Worm (Caenorhabditis elegans) whole organism, late embryonic: ENCODE data around the gene tomm-70.
A peak's percentile ranks its signal among the peaks of the same experiment; 100 is the strongest.

Experiments
- C08G9.2 ChIP-seq: sonication (generic microtip); optimal IDR thresholded peaks from 2 replicates; lab custom pipeline; 2016; ENCODE audit warnings: mild to moderate bottlenecking, missing genetic modification characterization, moderate library complexity, missing compliant biosample characterization
- C38D4.7 ChIP-seq: fragments of 200-800 bp; sonication (Bioruptor generic); optimal IDR thresholded peaks from 2 replicates; lab custom pipeline; 2018; ENCODE audit warnings: mild to moderate bottlenecking, missing genetic modification characterization, moderate library complexity, missing compliant biosample characterization
- K09A11.1 ChIP-seq: sonication (generic microtip); optimal IDR thresholded peaks from 2 replicates; lab custom pipeline; 2017; ENCODE audit warnings: antibody characterized with exemption, mild to moderate bottlenecking, missing genetic modification characterization, missing compliant biosample characterization; ENCODE audit not compliant: insufficient read depth
- ceh-14 ChIP-seq: sonication (generic microtip); optimal IDR thresholded peaks from 2 replicates; lab custom pipeline; 2016; ENCODE audit warnings: missing genotype, missing genetic modification characterization, missing compliant biosample characterization
- ceh-18 ChIP-seq: sonication (generic microtip); optimal IDR thresholded peaks from 2 replicates; lab custom pipeline; 2016; ENCODE audit warnings: missing genetic modification characterization, missing compliant biosample characterization
- ceh-19 ChIP-seq: fragments of 200-800 bp; sonication (Bioruptor generic); optimal IDR thresholded peaks from 2 replicates; lab custom pipeline; 2018; ENCODE audit warnings: mild to moderate bottlenecking, missing genetic modification characterization, missing compliant biosample characterization
- ceh-2 ChIP-seq: sonication (generic microtip); optimal IDR thresholded peaks from 2 replicates; lab custom pipeline; 2016; ENCODE audit warnings: missing genotype, missing genetic modification characterization, missing compliant biosample characterization
- ceh-24 ChIP-seq: sonication (generic microtip); optimal IDR thresholded peaks from 2 replicates; lab custom pipeline; 2016; ENCODE audit warnings: mild to moderate bottlenecking, missing genetic modification characterization, missing compliant biosample characterization
- ceh-30 ChIP-seq: fragments of 150-350 bp; optimal IDR thresholded peaks from 2 replicates; lab custom pipeline; 2014; ENCODE audit warnings: missing biosample characterization, missing genetic modification characterization
- ceh-31 ChIP-seq: sonication (generic microtip); optimal IDR thresholded peaks from 2 replicates; lab custom pipeline; 2016; ENCODE audit warnings: missing genetic modification characterization, missing compliant biosample characterization
- ceh-34 ChIP-seq: sonication (generic microtip); optimal IDR thresholded peaks from 2 replicates; lab custom pipeline; 2016; ENCODE audit warnings: mild to moderate bottlenecking, missing genetic modification characterization, missing compliant biosample characterization
- che-1 ChIP-seq: sonication (generic microtip); optimal IDR thresholded peaks from 2 replicates; lab custom pipeline; 2016; ENCODE audit warnings: mild to moderate bottlenecking, missing genetic modification characterization, missing compliant biosample characterization
- dmd-4 ChIP-seq: sonication (generic microtip); optimal IDR thresholded peaks from 2 replicates; lab custom pipeline; 2016; ENCODE audit warnings: borderline replicate concordance, missing genetic modification characterization, missing compliant biosample characterization
- dve-1 ChIP-seq: sonication (generic microtip); optimal IDR thresholded peaks from 2 replicates; lab custom pipeline; 2017; ENCODE audit warnings: antibody characterized with exemption, mild to moderate bottlenecking, missing genetic modification characterization, missing compliant biosample characterization
- elt-2 ChIP-seq: sonication (generic microtip); optimal IDR thresholded peaks from 2 replicates; lab custom pipeline; 2016; ENCODE audit warnings: missing genetic modification reagents, missing genetic modification characterization, missing compliant biosample characterization
- fax-1 ChIP-seq: sonication (generic microtip); optimal IDR thresholded peaks from 2 replicates; lab custom pipeline; 2016; ENCODE audit warnings: missing genotype, missing genetic modification characterization, missing compliant biosample characterization
- fkh-6 ChIP-seq: sonication (generic microtip); optimal IDR thresholded peaks from 2 replicates; lab custom pipeline; 2016; ENCODE audit warnings: missing genetic modification characterization, missing compliant biosample characterization
- hlh-30 ChIP-seq: sonication (generic microtip); optimal IDR thresholded peaks from 2 replicates; lab custom pipeline; 2017; ENCODE audit warnings: antibody characterized with exemption, missing genetic modification characterization, missing compliant biosample characterization; ENCODE audit not compliant: insufficient read depth
- hlh-8 ChIP-seq: sonication (generic microtip); optimal IDR thresholded peaks from 2 replicates; lab custom pipeline; 2016; ENCODE audit warnings: missing genotype, missing genetic modification characterization, missing compliant biosample characterization
- madf-2 ChIP-seq: sonication (generic microtip); optimal IDR thresholded peaks from 2 replicates; lab custom pipeline; 2017; ENCODE audit warnings: missing genetic modification characterization, missing compliant biosample characterization
- mec-3 ChIP-seq: sonication (generic microtip); optimal IDR thresholded peaks from 2 replicates; lab custom pipeline; 2016; ENCODE audit warnings: borderline replicate concordance, missing genetic modification characterization, missing compliant biosample characterization
- nfya-1 ChIP-seq: sonication (generic microtip); optimal IDR thresholded peaks from 2 replicates; lab custom pipeline; 2017; ENCODE audit warnings: missing genetic modification characterization, mild to moderate bottlenecking, missing compliant biosample characterization, antibody characterized with exemption, moderate library complexity
- nhr-11 ChIP-seq: fragments of 150-350 bp; optimal IDR thresholded peaks from 2 replicates; lab custom pipeline; 2014; ENCODE audit warnings: missing biosample characterization, missing genetic modification characterization
- nhr-232 ChIP-seq: sonication (generic microtip); optimal IDR thresholded peaks from 2 replicates; lab custom pipeline; 2016; ENCODE audit warnings: missing genetic modification characterization, missing compliant biosample characterization
- npax-4 ChIP-seq: sonication (generic microtip); optimal IDR thresholded peaks from 2 replicates; lab custom pipeline; 2016; ENCODE audit warnings: missing genetic modification characterization, missing compliant biosample characterization
- odd-2 ChIP-seq: sonication (generic microtip); optimal IDR thresholded peaks from 2 replicates; lab custom pipeline; 2017; ENCODE audit warnings: antibody characterized with exemption, mild to moderate bottlenecking, missing genetic modification characterization, missing compliant biosample characterization
- pag-3 ChIP-seq: sonication (generic microtip); optimal IDR thresholded peaks from 2 replicates; lab custom pipeline; 2016; ENCODE audit warnings: missing compliant biosample characterization, missing genetic modification characterization, borderline replicate concordance
- pat-9 ChIP-seq: fragments of 200-800 bp; sonication (Bioruptor generic); optimal IDR thresholded peaks from 2 replicates; lab custom pipeline; 2018; ENCODE audit warnings: mild to moderate bottlenecking, missing genetic modification characterization, moderate library complexity, missing compliant biosample characterization
- ref-2 ChIP-seq: sonication (generic microtip); optimal IDR thresholded peaks from 2 replicates; lab custom pipeline; 2016; ENCODE audit warnings: missing genetic modification characterization, missing compliant biosample characterization
- tbx-7 ChIP-seq: sonication (generic microtip); optimal IDR thresholded peaks from 2 replicates; lab custom pipeline; 2016; ENCODE audit warnings: missing genotype, missing genetic modification characterization, missing compliant biosample characterization
- ttx-3 ChIP-seq: sonication (generic microtip); optimal IDR thresholded peaks from 2 replicates; lab custom pipeline; 2016; ENCODE audit warnings: missing genetic modification reagents, missing genetic modification characterization, missing compliant biosample characterization
- unc-3 ChIP-seq, 2 experiments: fragments of 200-800 bp in 1 of 2; sonication (Bioruptor generic) in 1 of 2; sonication (generic microtip) in 1 of 2; conservative IDR thresholded peaks in 1 of 2; optimal IDR thresholded peaks in 1 of 2; 2 replicates each; pipeline versions ENCODE4 v1.3.6 to Lab custom; 2016 to 2022; ENCODE audit warnings: missing compliant biosample characterization in 2 of 2, missing genetic modification characterization in 2 of 2, missing genetic modification reagents in 1 of 2
- unc-42 ChIP-seq: sonication (generic microtip); optimal IDR thresholded peaks from 2 replicates; lab custom pipeline; 2016; ENCODE audit warnings: missing genotype, missing genetic modification characterization, missing compliant biosample characterization
- unc-55 ChIP-seq: sonication (generic microtip); optimal IDR thresholded peaks from 2 replicates; lab custom pipeline; 2017; ENCODE audit warnings: missing biosample characterization, missing genetic modification reagents, missing genetic modification characterization
- zip-5 ChIP-seq: sonication (generic microtip); optimal IDR thresholded peaks from 2 replicates; lab custom pipeline; 2016; ENCODE audit warnings: missing genetic modification characterization, missing compliant biosample characterization
- ztf-16 ChIP-seq: sonication (generic microtip); optimal IDR thresholded peaks from 2 replicates; lab custom pipeline; 2017; ENCODE audit warnings: missing genetic modification characterization, missing compliant biosample characterization

The tomm-70 gene

DNA sequence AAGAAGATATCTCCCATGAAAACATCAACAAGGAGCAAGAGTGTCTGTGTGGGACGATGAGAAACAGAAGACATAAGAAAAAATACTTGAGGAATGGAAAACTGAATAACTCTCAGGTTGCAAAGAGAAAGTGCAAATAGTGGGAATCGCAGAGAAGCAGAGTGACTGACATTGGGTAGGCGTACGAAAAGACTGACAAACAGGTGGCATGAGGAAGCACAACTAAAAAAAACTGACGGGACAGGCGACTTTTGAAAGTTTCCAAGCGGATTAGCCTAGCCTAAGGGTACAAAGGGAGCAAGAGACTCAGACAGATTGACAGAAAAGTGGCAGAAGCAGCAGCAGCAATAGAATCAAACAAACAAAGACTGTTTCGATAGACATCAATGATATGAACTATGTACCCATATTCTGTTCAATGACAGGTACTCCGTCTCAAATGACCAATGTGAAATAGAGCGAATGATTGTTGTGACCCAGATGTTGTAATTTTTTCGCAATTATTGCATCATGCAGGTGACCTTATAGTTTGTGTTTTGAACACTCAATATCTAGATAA, 20.1 kb downstream of the tomm-70 start:
- TF ChIP-seq pat-9 (no peak), ceh-34 (peak; percentile 15), madf-2 (tag; lab: Kevin White, UChicago) (no peak), dmd-4 (no peak), ceh-30 (no peak), ceh-18 (tag; lab: Kevin White, UChicago) (peak; percentile 72), unc-55 (GFP tag; lab: Kevin White, UChicago) (peak; percentile 2), ceh-31 (tag; lab: Kevin White, UChicago) (peak; percentile 2), ceh-19 (GFP tag; lab: Kevin White, UChicago) (no peak), nhr-232 (tag; lab: Kevin White, UChicago) (no peak), hlh-8 (tag; lab: Kevin White, UChicago) (no peak), unc-3 (GFP tag; conservative IDR thresholded peaks at IDR 0.05; lab: Robert Waterston, UW) (no peak), unc-3 (tag; optimal IDR thresholded peaks at IDR 0.05; lab: Kevin White, UChicago) (no peak)
- TF ChIP-seq, all 69 proteins: peak for 4

DNA sequence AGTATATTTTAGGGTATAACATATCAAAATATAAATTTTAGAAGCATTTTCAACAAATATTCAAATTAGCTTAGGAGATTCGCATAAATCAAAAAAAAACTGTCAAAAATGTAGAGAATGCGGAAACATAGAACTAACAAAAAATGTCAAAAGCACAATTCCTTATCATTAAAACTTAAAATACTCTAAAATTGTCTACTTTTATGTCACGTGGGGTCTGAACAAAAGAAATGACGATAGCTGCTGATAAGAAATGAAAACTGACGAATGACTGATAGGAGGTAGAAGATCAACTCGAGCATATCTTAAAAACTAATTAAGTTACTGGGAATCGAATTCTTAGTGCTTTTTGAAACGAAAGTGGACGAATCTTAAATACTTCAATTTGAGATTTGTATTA, 20.9 kb downstream of the tomm-70 start:
- TF ChIP-seq mec-3 (tag; lab: Kevin White, UChicago) (no peak), elt-2 (tag; lab: Kevin White, UChicago) (peak; percentile 78)

DNA sequence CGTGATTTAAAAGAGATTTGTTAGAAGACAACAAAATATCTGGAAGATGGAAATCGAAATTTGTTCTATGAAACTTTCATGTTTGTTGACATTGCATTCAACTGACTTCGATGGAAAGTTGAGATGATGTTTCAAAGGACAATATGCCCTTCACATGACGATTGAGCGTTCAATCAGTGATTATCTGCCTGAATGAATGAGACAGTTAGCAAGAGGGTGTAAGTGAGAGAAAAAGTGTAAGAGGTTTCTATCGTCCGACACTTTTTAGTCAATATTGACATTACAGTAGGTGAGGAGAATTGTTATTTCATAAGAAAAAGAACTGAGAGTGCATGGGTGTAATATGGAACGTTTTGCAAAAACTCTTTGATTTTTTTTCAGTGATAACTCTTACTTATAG, 21.3 kb downstream of the tomm-70 start:
- no peak for TF ChIP-seq C38D4.7 (GFP tag; lab: Kevin White, UChicago)
- TF ChIP-seq npax-4 (tag; lab: Kevin White, UChicago): no peak
- no peak for TF ChIP-seq ceh-24 (tag; lab: Kevin White, UChicago)
- TF ChIP-seq nhr-232 (tag; lab: Kevin White, UChicago): no peak

DNA sequence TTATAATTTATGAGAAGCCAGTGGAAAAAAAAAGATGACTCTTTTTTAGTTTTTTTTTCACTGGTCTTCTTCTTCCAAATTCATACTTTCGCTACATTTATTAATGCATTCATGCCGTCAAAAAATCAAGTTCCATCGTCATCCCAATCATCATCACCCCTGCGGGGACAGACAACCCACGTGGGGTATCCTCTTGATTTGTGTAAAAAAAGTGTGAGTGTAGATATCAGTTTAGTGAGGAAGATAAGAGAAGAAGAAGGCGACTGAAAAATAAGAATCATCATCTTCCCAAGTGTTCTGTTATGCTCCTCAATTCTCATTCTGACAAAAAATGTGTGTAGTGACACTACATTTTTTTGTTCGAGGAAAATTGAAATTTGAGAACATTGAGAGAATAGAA, 22.6 kb downstream of the tomm-70 start:
- TF ChIP-seq fkh-6 (tag; lab: Kevin White, UChicago) (no peak), ztf-16 (tag; lab: Kevin White, UChicago) (no peak), che-1 (tag; lab: Kevin White, UChicago) (no peak), hlh-30 (no peak), nhr-11 (tag; lab: Kevin White, UChicago) (no peak), odd-2 (tag; lab: Kevin White, UChicago) (no peak), ceh-34 (no peak), unc-42 (tag; lab: Kevin White, UChicago) (no peak), nfya-1 (tag; lab: Kevin White, UChicago) (no peak), mec-3 (tag; lab: Kevin White, UChicago) (no peak), dve-1 (tag; lab: Kevin White, UChicago) (no peak), ref-2 (tag; lab: Kevin White, UChicago) (no peak), zip-5 (tag; lab: Kevin White, UChicago) (no peak), C08G9.2 (tag; lab: Kevin White, UChicago) (no peak)

DNA sequence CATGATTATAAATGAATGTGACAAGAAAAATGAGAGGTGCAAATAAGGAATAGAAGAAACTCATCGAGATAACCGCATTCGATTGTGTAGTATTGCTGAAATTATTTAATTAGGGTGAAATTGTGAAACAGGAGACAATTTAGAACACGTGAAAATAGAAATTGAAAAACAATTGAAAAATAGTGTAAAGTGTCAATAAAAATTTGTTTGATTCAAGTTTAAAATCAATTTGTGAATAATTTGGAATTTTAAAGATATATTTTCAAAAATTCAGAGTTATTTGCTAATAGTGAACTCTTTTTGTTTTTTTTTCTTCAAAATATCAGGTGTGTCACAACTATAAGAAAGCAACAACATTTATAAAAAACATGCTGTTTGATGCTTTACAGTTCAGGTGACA, 23.2 kb downstream of the tomm-70 start, which contains the start of gene ZK370.4:
ZK370.4 (minus strand) TSS at position 101 of the 400 bp plus-strand sequence.
- TF ChIP-seq fkh-6 (tag; lab: Kevin White, UChicago): no peak
- TF ChIP-seq K09A11.1 (tag; lab: Kevin White, UChicago): no peak
- TF ChIP-seq unc-55 (GFP tag; lab: Kevin White, UChicago): no peak
- no peak for TF ChIP-seq ttx-3 (tag; lab: Kevin White, UChicago)
- no peak for TF ChIP-seq pag-3
- TF ChIP-seq ceh-14 (tag; lab: Kevin White, UChicago): no peak
- no peak for TF ChIP-seq tbx-7
- no peak for TF ChIP-seq fax-1 (tag; lab: Kevin White, UChicago)
- no peak for TF ChIP-seq C38D4.7 (GFP tag; lab: Kevin White, UChicago)
- no peak for TF ChIP-seq ceh-2
- no peak for TF ChIP-seq dmd-4
